Worm (Caenorhabditis elegans) whole organism, L4/young adult: Measurements from ENCODE around the gene F22B5.6.

ENCODE experiments used
- W03F9.2 ChIP-seq: fragments of 150-350 bp; optimal IDR thresholded peaks from 2 replicates; lab custom pipeline; 2014; ENCODE audit warnings: missing biosample characterization, missing genetic modification characterization
- him-1 ChIP-seq: sonication (generic microtip); optimal IDR thresholded peaks from 2 replicates; lab custom pipeline; 2016; ENCODE audit warnings: missing genotype, missing genetic modification reagents, missing genetic modification characterization, missing compliant biosample characterization

DNA sequence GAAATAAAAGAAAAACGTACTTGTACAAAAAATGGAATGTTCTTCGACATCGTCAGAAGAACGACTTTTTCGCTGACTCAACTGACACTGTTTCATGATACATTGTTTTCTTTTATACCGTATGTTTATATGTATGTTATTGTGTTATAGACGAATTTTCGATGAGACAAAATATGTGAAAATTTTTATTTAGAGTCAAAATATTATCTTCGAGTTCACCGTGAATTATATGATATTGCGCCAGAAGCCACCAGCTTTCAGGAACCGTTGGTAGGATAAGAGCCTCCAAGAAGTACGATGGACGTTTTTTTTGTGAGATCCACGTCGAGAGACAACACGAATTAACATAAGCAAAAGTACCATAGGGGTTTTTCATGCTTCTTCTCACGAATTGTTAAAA lies at the start of gene F22B5.6:
- TF ChIP-seq W03F9.2 (no peak), him-1 (tag; lab: Kevin White, UChicago) (no peak)
